Fruit fly (Drosophila melanogaster) whole organism, embryonic: ENCODE results near the gene CG34462.

Experiments
- Aef1 ChIP-seq: fragments of 200-800 bp; sonication (Bioruptor generic); IDR thresholded peaks from 3 replicates; pipeline ENCODE4 v1.3.6; 2022; ENCODE audit warnings: missing biosample characterization, missing genetic modification characterization
- Asciz ChIP-seq: fragments of 200-800 bp; sonication (Bioruptor generic); optimal IDR thresholded peaks from 2 replicates; lab custom pipeline; 2017; ENCODE audit warnings: missing biosample characterization, mild to moderate bottlenecking, missing genetic modification characterization, missing genetic modification reagents
- BEAF-32 ChIP-seq: fragments of 200-800 bp; sonication (Bioruptor generic); optimal IDR thresholded peaks from 3 replicates; lab custom pipeline; 2017; ENCODE audit warnings: missing biosample characterization, missing genetic modification characterization, mild to moderate bottlenecking, moderate library complexity, missing genetic modification reagents
- CG10565 ChIP-seq: fragments of 200-800 bp; sonication (Bioruptor generic); optimal IDR thresholded peaks from 3 replicates; lab custom pipeline; 2016; ENCODE audit warnings: missing biosample characterization, mild to moderate bottlenecking, missing genetic modification characterization
- CG10654 ChIP-seq: fragments of 200-800 bp; sonication (Bioruptor generic); optimal IDR thresholded peaks from 2 replicates; lab custom pipeline; 2016; ENCODE audit warnings: missing biosample characterization, missing genetic modification characterization
- CG11723 ChIP-seq: fragments of 200-800 bp; sonication (Bioruptor generic); optimal IDR thresholded peaks from 2 replicates; lab custom pipeline; 2017; ENCODE audit warnings: missing biosample characterization, mild to moderate bottlenecking, missing genetic modification characterization
- CG12219 ChIP-seq: fragments of 200-800 bp; sonication (Bioruptor generic); optimal IDR thresholded peaks from 3 replicates; lab custom pipeline; 2018; ENCODE audit warnings: missing biosample characterization, mild to moderate bottlenecking, missing genetic modification characterization
- CG14014 ChIP-seq: fragments of 200-800 bp; sonication (Bioruptor generic); IDR thresholded peaks from 2 replicates; pipeline ENCODE4 v1.3.6; 2022; ENCODE audit warnings: missing biosample characterization, missing genetic modification characterization
- CG14667 ChIP-seq: fragments of 200-800 bp; sonication (Bioruptor generic); IDR thresholded peaks from 2 replicates; pipeline ENCODE4 v1.3.6; 2022; ENCODE audit warnings: missing biosample characterization, missing genetic modification characterization
- CG16815 ChIP-seq: fragments of 200-800 bp; sonication (Bioruptor generic); optimal IDR thresholded peaks from 3 replicates; lab custom pipeline; 2017; ENCODE audit warnings: missing biosample characterization, mild to moderate bottlenecking, missing genetic modification characterization
- CG17361 ChIP-seq: fragments of 200-800 bp; sonication (Bioruptor generic); IDR thresholded peaks from 3 replicates; pipeline ENCODE4 v1.3.6; 2022; ENCODE audit warnings: missing biosample characterization, missing genetic modification characterization
- CG17612 ChIP-seq: fragments of 200-800 bp; sonication (Bioruptor generic); IDR thresholded peaks from 2 replicates; pipeline ENCODE4 v1.3.6; 2022; ENCODE audit warnings: missing biosample characterization, missing genetic modification characterization
- CG1832 ChIP-seq: fragments of 200-800 bp; sonication (Bioruptor generic); optimal IDR thresholded peaks from 2 replicates; lab custom pipeline; 2017; ENCODE audit warnings: missing biosample characterization, mild to moderate bottlenecking, missing genetic modification characterization, inconsistent platforms
- CG18764 ChIP-seq: fragments of 200-800 bp; sonication (Bioruptor generic); optimal IDR thresholded peaks from 3 replicates; lab custom pipeline; 2016; ENCODE audit warnings: missing biosample characterization, missing genetic modification characterization
- CG30403 ChIP-seq: fragments of 200-800 bp; sonication (Bioruptor generic); optimal IDR thresholded peaks from 3 replicates; lab custom pipeline; 2016; ENCODE audit warnings: missing biosample characterization, missing genetic modification characterization
- CG33557 ChIP-seq: fragments of 200-800 bp; sonication (Bioruptor generic); optimal IDR thresholded peaks from 2 replicates; lab custom pipeline; 2019; ENCODE audit warnings: missing biosample characterization, mild to moderate bottlenecking, missing genetic modification characterization, moderate library complexity
- CG4328 ChIP-seq: fragments of 200-800 bp; sonication (Bioruptor generic); optimal IDR thresholded peaks from 3 replicates; lab custom pipeline; 2017; ENCODE audit warnings: missing biosample characterization, missing genetic modification reagents, missing genetic modification characterization
- CG43689 ChIP-seq: fragments of 200-800 bp; sonication (Bioruptor generic); IDR thresholded peaks from 2 replicates; pipeline ENCODE4 v1.3.6; 2022; ENCODE audit warnings: missing biosample characterization, missing genetic modification characterization
- CG4404 ChIP-seq: fragments of 200-800 bp; sonication (Bioruptor generic); IDR thresholded peaks from 2 replicates; pipeline ENCODE4 v1.3.6; 2022; ENCODE audit warnings: missing biosample characterization, missing genetic modification characterization
- CG4854 ChIP-seq: fragments of 200-800 bp; sonication (Bioruptor generic); optimal IDR thresholded peaks from 2 replicates; lab custom pipeline; 2016; ENCODE audit warnings: missing biosample characterization, missing genetic modification characterization, inconsistent platforms
- CG7839 ChIP-seq: fragments of 200-800 bp; sonication (Bioruptor generic); optimal IDR thresholded peaks from 3 replicates; lab custom pipeline; 2018; ENCODE audit warnings: missing biosample characterization, mild to moderate bottlenecking, missing genetic modification characterization, moderate library complexity
- CG8924 ChIP-seq: fragments of 200-800 bp; optimal IDR thresholded peaks from 3 replicates; lab custom pipeline; 2019; ENCODE audit warnings: missing biosample characterization, mild to moderate bottlenecking, missing genetic modification characterization, moderate library complexity
- CG9437 ChIP-seq: fragments of 200-800 bp; sonication (Bioruptor generic); optimal IDR thresholded peaks from 2 replicates; lab custom pipeline; 2018; ENCODE audit warnings: missing biosample characterization, mild to moderate bottlenecking, missing genetic modification characterization
- CG9932 ChIP-seq: fragments of 200-800 bp; sonication (Bioruptor generic); IDR thresholded peaks from 2 replicates; pipeline ENCODE4 v1.3.6; 2022; ENCODE audit warnings: missing biosample characterization, missing genetic modification characterization
- CHES-1-like ChIP-seq: fragments of 200-800 bp; sonication (Bioruptor generic); optimal IDR thresholded peaks from 2 replicates; lab custom pipeline; 2016; ENCODE audit warnings: missing biosample characterization, missing genetic modification characterization
- Dip2 ChIP-seq: fragments of 200-800 bp; sonication (Bioruptor generic); IDR thresholded peaks from 2 replicates; pipeline ENCODE4 v1.3.6; 2022; ENCODE audit warnings: missing biosample characterization, missing genetic modification characterization
- Elba2 ChIP-seq: fragments of 200-800 bp; sonication (Bioruptor generic); optimal IDR thresholded peaks from 3 replicates; lab custom pipeline; 2016; ENCODE audit warnings: missing biosample characterization, missing genetic modification characterization
- HLH4C ChIP-seq: fragments of 200-800 bp; sonication (Bioruptor generic); IDR thresholded peaks from 3 replicates; pipeline ENCODE4 v1.3.6; 2022; ENCODE audit warnings: missing biosample characterization, missing genetic modification characterization; ENCODE audit not compliant: partially characterized antibody
- HmgD ChIP-seq: fragments of 200-800 bp; sonication (Bioruptor generic); optimal IDR thresholded peaks from 3 replicates; lab custom pipeline; 2016; ENCODE audit warnings: missing biosample characterization, missing genetic modification characterization
- Hmr ChIP-seq: fragments of 200-800 bp; sonication (Bioruptor generic); optimal IDR thresholded peaks from 3 replicates; lab custom pipeline; 2017; ENCODE audit warnings: mild to moderate bottlenecking, missing biosample characterization, missing genetic modification reagents, missing genetic modification characterization
- Lhr ChIP-seq: fragments of 200-800 bp; sonication (Bioruptor generic); optimal IDR thresholded peaks from 3 replicates; lab custom pipeline; 2017; ENCODE audit warnings: mild to moderate bottlenecking, missing biosample characterization, missing genetic modification reagents, missing genetic modification characterization
- Nf-YB ChIP-seq: fragments of 200-800 bp; sonication (Bioruptor generic); optimal IDR thresholded peaks from 3 replicates; lab custom pipeline; 2019; ENCODE audit warnings: missing biosample characterization, mild to moderate bottlenecking, missing genetic modification characterization, moderate library complexity
- Stat92E ChIP-seq, 3 experiments: fragments of >200 bp in 2 of 3; fragments of 200-800 bp in 1 of 3; sonication (Bioruptor generic) in 1 of 3; optimal IDR thresholded peaks; 2 replicates each; lab custom pipeline; 2017 to 2019; ENCODE audit warnings: missing biosample characterization in 3 of 3, missing genetic modification characterization in 3 of 3, mild to moderate bottlenecking in 1 of 3, moderate library complexity in 1 of 3
- Trl ChIP-seq, 3 experiments: fragments of >200 bp in 2 of 3; fragments of 200-800 bp in 1 of 3; sonication (Bioruptor generic) in 1 of 3; optimal IDR thresholded peaks; 2 replicates in 1 of 3; 3 replicates in 2 of 3; lab custom pipeline; 2016 to 2017; ENCODE audit warnings: missing biosample characterization in 1 of 3, missing genetic modification characterization in 1 of 3
- Xrp1 ChIP-seq: fragments of 200-800 bp; sonication (Bioruptor generic); IDR thresholded peaks from 2 replicates; pipeline ENCODE4 v1.3.6; 2022; ENCODE audit warnings: missing biosample characterization, missing genetic modification characterization
- ato ChIP-seq: fragments of 200-800 bp; sonication (Bioruptor generic); IDR thresholded peaks from 2 replicates; pipeline ENCODE4 v1.3.6; 2022; ENCODE audit warnings: missing biosample characterization, missing genetic modification characterization; ENCODE audit not compliant: partially characterized antibody
- dpn ChIP-seq, 2 experiments: fragments of 200-800 bp; sonication (Bioruptor generic); optimal IDR thresholded peaks; 3 replicates each; lab custom pipeline; 2016; ENCODE audit warnings: missing biosample characterization in 2 of 2, missing genetic modification characterization in 2 of 2
- gro ChIP-seq: fragments of 200-800 bp; sonication (Bioruptor generic); optimal IDR thresholded peaks from 2 replicates; lab custom pipeline; 2016; ENCODE audit warnings: missing biosample characterization, missing genetic modification characterization
- gsb ChIP-seq: fragments of 200-800 bp; sonication (Bioruptor generic); IDR thresholded peaks from 2 replicates; pipeline ENCODE4 v1.3.6; 2022; ENCODE audit warnings: missing biosample characterization, missing genetic modification characterization
- ham ChIP-seq: fragments of 200-800 bp; sonication (Bioruptor generic); IDR thresholded peaks from 2 replicates; pipeline ENCODE4 v1.3.6; 2022; ENCODE audit warnings: missing biosample characterization, missing genetic modification characterization
- hb ChIP-seq: fragments of 200-800 bp; sonication (Bioruptor generic); IDR thresholded peaks from 3 replicates; pipeline ENCODE4 v1.3.6; 2022; ENCODE audit warnings: missing biosample characterization, missing genetic modification characterization; ENCODE audit not compliant: partially characterized antibody
- hbn ChIP-seq: fragments of 200-800 bp; sonication (Bioruptor generic); IDR thresholded peaks from 2 replicates; pipeline ENCODE4 v1.3.6; 2022; ENCODE audit warnings: missing biosample characterization, missing genetic modification characterization; ENCODE audit not compliant: partially characterized antibody
- ind ChIP-seq: fragments of 200-800 bp; sonication (Bioruptor generic); optimal IDR thresholded peaks from 3 replicates; lab custom pipeline; 2016; ENCODE audit warnings: missing biosample characterization, missing genetic modification characterization
- jigr1 ChIP-seq: fragments of 200-800 bp; sonication (Bioruptor generic); IDR thresholded peaks from 3 replicates; pipeline ENCODE4 v1.3.6; 2022; ENCODE audit warnings: missing biosample characterization, missing genetic modification characterization
- jumu ChIP-seq: fragments of 200-800 bp; sonication (Bioruptor generic); optimal IDR thresholded peaks from 3 replicates; lab custom pipeline; 2016; ENCODE audit warnings: missing biosample characterization, missing genetic modification characterization
- slp2 ChIP-seq: fragments of 200-800 bp; sonication (Bioruptor generic); optimal IDR thresholded peaks from 2 replicates; lab custom pipeline; 2016; ENCODE audit warnings: missing biosample characterization, missing genetic modification characterization
- tgo ChIP-seq: fragments of 200-800 bp; sonication (Bioruptor generic); IDR thresholded peaks from 3 replicates; pipeline ENCODE4 v1.3.6; 2022; ENCODE audit warnings: missing biosample characterization, missing genetic modification characterization
- tin ChIP-seq: fragments of 200-800 bp; sonication (Bioruptor generic); optimal IDR thresholded peaks from 3 replicates; lab custom pipeline; 2016; ENCODE audit warnings: missing biosample characterization, missing genetic modification characterization

The CG34462 gene

DNA sequence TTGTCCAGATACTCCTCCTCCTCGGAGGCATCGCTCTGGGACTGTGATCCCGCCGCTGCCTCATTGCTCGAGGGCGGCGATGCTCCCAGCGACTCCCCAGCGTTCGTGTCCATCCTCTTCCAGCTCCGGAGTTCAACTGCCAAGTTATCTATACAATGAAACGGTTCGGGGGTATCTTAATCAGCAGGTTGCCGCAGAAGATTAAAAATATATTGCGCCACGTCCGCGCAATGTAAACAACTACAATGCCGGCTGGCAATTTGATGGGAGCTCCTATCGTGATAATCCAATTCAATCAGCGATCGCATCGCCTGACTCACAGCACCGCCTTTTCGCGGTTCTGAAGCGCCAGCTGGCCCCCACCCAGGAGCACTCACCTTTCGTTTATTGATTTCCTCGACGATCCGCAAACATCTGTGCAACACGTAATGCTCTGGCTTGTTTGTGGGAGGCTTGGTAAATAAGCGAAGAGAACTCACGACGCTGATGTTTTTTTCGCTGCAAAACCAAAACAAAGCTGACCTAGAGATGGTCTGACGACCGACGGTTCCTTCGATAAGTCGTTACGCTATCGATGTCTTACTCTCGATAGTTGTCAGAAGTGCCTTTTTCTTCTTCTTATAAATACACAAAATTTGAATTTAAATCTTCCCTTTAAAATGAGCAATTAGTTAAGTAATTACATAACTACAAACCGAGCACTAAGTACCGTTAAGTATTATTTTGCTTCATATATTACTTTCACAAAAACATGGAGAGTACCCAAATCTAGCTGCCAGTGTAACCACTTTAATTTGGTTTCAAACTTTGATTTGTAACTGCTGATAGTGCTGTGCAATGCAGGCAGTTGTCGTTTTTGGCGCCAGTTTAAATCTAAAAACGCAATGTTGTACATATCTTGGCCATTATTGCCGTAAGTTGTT is 38.8 kb upstream of the CG34462 start, which contains the start of gene cert (continued):
- no peak for TF ChIP-seq slp2 (GFP tag; lab: Kevin White, UChicago)
- peak; percentile 33 to 44 for TF ChIP-seq dpn (GFP tag; optimal IDR thresholded peaks at IDR 0.05; lab: Kevin White, UChicago)
- no peak for TF ChIP-seq jumu (GFP tag; lab: Kevin White, UChicago)
- TF ChIP-seq HmgD (GFP tag; lab: Kevin White, UChicago): peak; percentile 6
- TF ChIP-seq HLH4C: peak; percentile 83
- no peak for TF ChIP-seq Aef1 (GFP tag; lab: Robert Waterston, UW)
- no peak for TF ChIP-seq CG10654 (GFP tag; lab: Kevin White, UChicago)
- no peak for TF ChIP-seq Nf-YB (GFP tag; lab: Kevin White, UChicago)
- TF ChIP-seq Elba2 (GFP tag; lab: Kevin White, UChicago): no peak
- TF ChIP-seq CG4328 (GFP tag; lab: Kevin White, UChicago): peak; percentile 19
- peak; percentile 86 for TF ChIP-seq hb (GFP tag; lab: Robert Waterston, UW)
- TF ChIP-seq CG4854: peak; percentile 31
- TF ChIP-seq ham: no peak
- TF ChIP-seq jigr1: no peak
- no peak for TF ChIP-seq gsb (GFP tag; lab: Robert Waterston, UW)
- TF ChIP-seq CHES-1-like (GFP tag; lab: Kevin White, UChicago): peak; percentile 42
- peak; percentile 21 for TF ChIP-seq tin
- TF ChIP-seq Asciz: no peak
- no peak for TF ChIP-seq CG18764 (GFP tag; lab: Kevin White, UChicago)
- no peak for TF ChIP-seq CG9437 (GFP tag; lab: Kevin White, UChicago)
- TF ChIP-seq Trl (optimal IDR thresholded peaks at IDR 0.05; lab: Kevin White, UChicago): no peak
- TF ChIP-seq Trl (GFP tag; optimal IDR thresholded peaks at IDR 0.05; lab: Kevin White, UChicago): peak; percentile 4
- peak; percentile 63; the same call in 2 of the 3 replicates for TF ChIP-seq CG17361 (GFP tag; lab: Robert Waterston, UW)
- TF ChIP-seq CG1832: no peak
- TF ChIP-seq CG16815: no peak
- TF ChIP-seq CG12219 (GFP tag; lab: Kevin White, UChicago): no peak
- TF ChIP-seq Dip2 (GFP tag; lab: Robert Waterston, UW): no peak
- TF ChIP-seq CG17612 (GFP tag; lab: Robert Waterston, UW): no peak
- TF ChIP-seq ind (GFP tag; lab: Kevin White, UChicago): peak; percentile 10
- TF ChIP-seq CG14667 (GFP tag; lab: Robert Waterston, UW): no peak
- peak; percentile 23 for TF ChIP-seq gro
- TF ChIP-seq CG43689: no peak
- TF ChIP-seq Xrp1 (GFP tag; lab: Robert Waterston, UW): 0 out of 2 replicates have a peak, but pooled peaks have one; percentile 14
- no peak for TF ChIP-seq Stat92E (GFP tag; optimal IDR thresholded peaks at IDR 0.05; lab: Kevin White, UChicago)
- no peak for TF ChIP-seq CG11723 (GFP tag; lab: Kevin White, UChicago)
- peak; percentile 53; the same call in 1 of the 2 replicates for TF ChIP-seq CG9932 (GFP tag; lab: Robert Waterston, UW)
- TF ChIP-seq CG10565: no peak
- no peak for TF ChIP-seq CG8924 (tag; lab: Kevin White, UChicago)
- peak; percentile 19 for TF ChIP-seq Hmr (GFP tag; lab: Kevin White, UChicago)
- no peak for TF ChIP-seq CG4404 (GFP tag; lab: Robert Waterston, UW)
- TF ChIP-seq CG33557: no peak
- TF ChIP-seq CG14014 (GFP tag; lab: Robert Waterston, UW): no peak
- TF ChIP-seq ato: peak; percentile 86
- TF ChIP-seq CG30403 (GFP tag; lab: Kevin White, UChicago): peak; percentile 47
- TF ChIP-seq CG7839: peak; percentile 16
- peak; percentile 93 for TF ChIP-seq BEAF-32 (GFP tag; lab: Kevin White, UChicago)
- TF ChIP-seq tgo (GFP tag; lab: Robert Waterston, UW): no peak
- peak; percentile 86 for TF ChIP-seq hbn (GFP tag; lab: Robert Waterston, UW)
- TF ChIP-seq Lhr (GFP tag; lab: Kevin White, UChicago): peak; percentile 37
